Worm (Caenorhabditis elegans) whole organism, young adult: ENCODE data around the gene F41H10.1.

Experiments
- B0019.2 ChIP-seq: fragments of 200-800 bp; sonication (Bioruptor generic); conservative IDR thresholded peaks from 2 replicates; pipeline ENCODE4 v1.3.6; 2022; ENCODE audit warnings: missing genetic modification reagents, missing genetic modification characterization, missing compliant biosample characterization
- B0261.1 ChIP-seq: sonication (generic microtip); optimal IDR thresholded peaks from 2 replicates; lab custom pipeline; 2016; ENCODE audit warnings: mild to moderate bottlenecking, missing genetic modification characterization, moderate library complexity, missing compliant biosample characterization
- D2030.7 ChIP-seq: fragments of 200-800 bp; sonication (Bioruptor generic); IDR thresholded peaks from 2 replicates; pipeline ENCODE4 v1.3.6; 2022; ENCODE audit warnings: missing genetic modification reagents, missing genetic modification characterization, missing compliant biosample characterization
- F10E7.11 ChIP-seq: sonication (generic microtip); optimal IDR thresholded peaks from 2 replicates; lab custom pipeline; 2017; ENCODE audit warnings: mild to moderate bottlenecking, missing genetic modification characterization, moderate library complexity, missing compliant biosample characterization
- F23B12.7 ChIP-seq: sonication (generic microtip); optimal IDR thresholded peaks from 2 replicates; lab custom pipeline; 2017; ENCODE audit warnings: missing genetic modification characterization, mild to moderate bottlenecking, missing compliant biosample characterization, antibody characterized with exemption, moderate library complexity; ENCODE audit not compliant: insufficient read depth
- F39B2.1 ChIP-seq: fragments of 200-800 bp; sonication (Bioruptor generic); IDR thresholded peaks from 2 replicates; pipeline ENCODE4 v1.3.6; 2022; ENCODE audit warnings: missing genetic modification reagents, missing genetic modification characterization, missing compliant biosample characterization
- F52B5.7 ChIP-seq: sonication (generic microtip); optimal IDR thresholded peaks from 2 replicates; lab custom pipeline; 2016; ENCODE audit warnings: mild to moderate bottlenecking, missing genetic modification characterization, missing compliant biosample characterization
- F55B11.4 ChIP-seq: sonication (generic microtip); optimal IDR thresholded peaks from 2 replicates; lab custom pipeline; 2016; ENCODE audit warnings: missing compliant biosample characterization, missing genetic modification characterization, borderline replicate concordance; ENCODE audit not compliant: insufficient read depth
- F57A8.1 ChIP-seq: fragments of 200-800 bp; sonication (Bioruptor generic); optimal IDR thresholded peaks from 2 replicates; lab custom pipeline; 2018; ENCODE audit warnings: mild to moderate bottlenecking, missing genetic modification characterization, moderate library complexity, missing compliant biosample characterization
- K11D2.4 ChIP-seq: fragments of 200-800 bp; sonication (Bioruptor generic); IDR thresholded peaks from 2 replicates; pipeline ENCODE4 v1.3.6; 2022; ENCODE audit warnings: missing genetic modification reagents, missing genetic modification characterization, missing compliant biosample characterization
- T07F8.4 ChIP-seq: sonication (generic microtip); optimal IDR thresholded peaks from 2 replicates; lab custom pipeline; 2016; ENCODE audit warnings: mild to moderate bottlenecking, missing genetic modification characterization, moderate library complexity, missing compliant biosample characterization
- T26A5.8 ChIP-seq: sonication (generic microtip); optimal IDR thresholded peaks from 2 replicates; lab custom pipeline; 2016; ENCODE audit warnings: missing genetic modification characterization, missing compliant biosample characterization
- Y53G8AR.9 ChIP-seq: fragments of 200-800 bp; sonication (Bioruptor generic); conservative IDR thresholded peaks from 2 replicates; pipeline ENCODE4 v1.3.6; 2022; ENCODE audit warnings: missing genetic modification reagents, missing genetic modification characterization, missing compliant biosample characterization
- Y95B8A.8 ChIP-seq: fragments of 200-800 bp; sonication (Bioruptor generic); IDR thresholded peaks from 2 replicates; pipeline ENCODE4 v1.3.6; 2022; ENCODE audit warnings: missing genetic modification reagents, missing genetic modification characterization, missing compliant biosample characterization
- ama-1 ChIP-seq, 3 experiments: fragments of 150-350 bp in 1 of 3; sonication (generic microtip) in 2 of 3; optimal IDR thresholded peaks; 2 replicates each; lab custom pipeline; 2014 to 2018; ENCODE audit warnings: missing biosample characterization in 2 of 3, missing genetic modification characterization in 2 of 3, missing genetic modification reagents in 2 of 3
- atf-7 ChIP-seq: sonication (generic microtip); optimal IDR thresholded peaks from 2 replicates; lab custom pipeline; 2017; ENCODE audit warnings: mild to moderate bottlenecking, missing genetic modification characterization, missing compliant biosample characterization
- attf-6 ChIP-seq: fragments of 200-800 bp; sonication (Bioruptor generic); IDR thresholded peaks from 2 replicates; pipeline ENCODE4 v1.3.6; 2022; ENCODE audit warnings: missing genetic modification reagents, missing genetic modification characterization, missing compliant biosample characterization
- cebp-1 ChIP-seq, 2 experiments: fragments of 200-800 bp in 1 of 2; sonication (Bioruptor generic) in 1 of 2; sonication (generic microtip) in 1 of 2; IDR thresholded peaks in 1 of 2; optimal IDR thresholded peaks in 1 of 2; 2 replicates each; pipeline versions ENCODE4 v1.3.6 to Lab custom; 2017 to 2022; ENCODE audit warnings: missing compliant biosample characterization in 2 of 2, missing genetic modification characterization in 2 of 2, mild to moderate bottlenecking in 1 of 2, missing genetic modification reagents in 1 of 2, moderate library complexity in 1 of 2
- ceh-79 ChIP-seq: sonication (generic microtip); optimal IDR thresholded peaks from 2 replicates; lab custom pipeline; 2017; ENCODE audit warnings: mild to moderate bottlenecking, missing genetic modification characterization, missing compliant biosample characterization
- die-1 ChIP-seq: sonication (generic microtip); optimal IDR thresholded peaks from 2 replicates; lab custom pipeline; 2016; ENCODE audit warnings: missing genotype, mild to moderate bottlenecking, missing genetic modification characterization, missing compliant biosample characterization
- egl-18 ChIP-seq: fragments of 200-800 bp; sonication (Bioruptor generic); IDR thresholded peaks from 2 replicates; pipeline ENCODE4 v1.3.6; 2022; ENCODE audit warnings: missing genetic modification reagents, missing genetic modification characterization, missing compliant biosample characterization
- egrh-3 ChIP-seq: fragments of 200-800 bp; sonication (Bioruptor generic); IDR thresholded peaks from 2 replicates; pipeline ENCODE4 v1.3.6; 2022; ENCODE audit warnings: missing genetic modification reagents, missing genetic modification characterization, missing compliant biosample characterization
- him-1 ChIP-seq: sonication (generic microtip); optimal IDR thresholded peaks from 2 replicates; lab custom pipeline; 2016; ENCODE audit warnings: missing genotype, missing genetic modification reagents, missing genetic modification characterization, missing compliant biosample characterization
- hlh-12 ChIP-seq: sonication (generic microtip); optimal IDR thresholded peaks from 2 replicates; lab custom pipeline; 2016; ENCODE audit warnings: missing genetic modification characterization, missing compliant biosample characterization
- hrde-1 ChIP-seq: sonication (generic microtip); optimal IDR thresholded peaks from 2 replicates; lab custom pipeline; 2016; ENCODE audit warnings: missing genetic modification characterization, mild to moderate bottlenecking, missing compliant biosample characterization, moderate library complexity, missing genotype, missing genetic modification reagents, borderline replicate concordance
- lin-35 ChIP-seq, 3 experiments: fragments of 150-350 bp in 2 of 3; sonication (generic microtip) in 1 of 3; optimal IDR thresholded peaks; 2 replicates each; lab custom pipeline; 2014 to 2018; ENCODE audit warnings: missing biosample characterization in 3 of 3, missing genetic modification characterization in 3 of 3, missing genetic modification reagents in 3 of 3
- lin-54 ChIP-seq: fragments of 200-800 bp; sonication (Bioruptor generic); optimal IDR thresholded peaks from 2 replicates; lab custom pipeline; 2018; ENCODE audit warnings: mild to moderate bottlenecking, missing genetic modification characterization, missing compliant biosample characterization
- madf-3 ChIP-seq: fragments of 200-800 bp; sonication (Bioruptor generic); IDR thresholded peaks from 2 replicates; pipeline ENCODE4 v1.3.6; 2022; ENCODE audit warnings: missing genetic modification reagents, missing genetic modification characterization, missing compliant biosample characterization
- madf-6 ChIP-seq: fragments of 200-800 bp; sonication (Bioruptor generic); IDR thresholded peaks from 2 replicates; pipeline ENCODE4 v1.3.6; 2022; ENCODE audit warnings: missing genetic modification reagents, missing genetic modification characterization, missing compliant biosample characterization
- mes-4 ChIP-seq: sonication (generic microtip); optimal IDR thresholded peaks from 2 replicates; lab custom pipeline; 2016; ENCODE audit warnings: missing genotype, missing genetic modification characterization, missing compliant biosample characterization
- nfyb-1 ChIP-seq: fragments of 200-800 bp; sonication (Bioruptor generic); IDR thresholded peaks from 2 replicates; pipeline ENCODE4 v1.3.6; 2022; ENCODE audit warnings: missing genetic modification reagents, missing genetic modification characterization, missing compliant biosample characterization
- nhr-80 ChIP-seq: sonication (generic microtip); optimal IDR thresholded peaks from 2 replicates; lab custom pipeline; 2016; ENCODE audit warnings: missing genetic modification characterization, missing compliant biosample characterization
- nhr-90 ChIP-seq: sonication (generic microtip); optimal IDR thresholded peaks from 2 replicates; lab custom pipeline; 2016; ENCODE audit warnings: missing genotype, mild to moderate bottlenecking, missing genetic modification characterization, missing compliant biosample characterization
- pbrm-1 ChIP-seq: fragments of 200-800 bp; sonication (Bioruptor generic); IDR thresholded peaks from 2 replicates; pipeline ENCODE4 v1.3.6; 2022; ENCODE audit warnings: missing genetic modification reagents, missing genetic modification characterization, missing compliant biosample characterization
- rpc-1 ChIP-seq, 2 experiments: fragments of 150-350 bp in 1 of 2; sonication (generic microtip) in 1 of 2; optimal IDR thresholded peaks; 2 replicates each; lab custom pipeline; 2014 to 2018; ENCODE audit warnings: missing biosample characterization in 1 of 2, missing genetic modification characterization in 1 of 2, missing genetic modification reagents in 1 of 2, missing genotype in 1 of 2
- sea-2 ChIP-seq: fragments of 200-800 bp; sonication (Bioruptor generic); IDR thresholded peaks from 2 replicates; pipeline ENCODE4 v1.3.6; 2022; ENCODE audit warnings: missing genetic modification characterization, missing compliant biosample characterization
- snpc-1.1 ChIP-seq: sonication (generic microtip); optimal IDR thresholded peaks from 2 replicates; lab custom pipeline; 2017; ENCODE audit warnings: missing genetic modification characterization, mild to moderate bottlenecking, missing compliant biosample characterization, antibody characterized with exemption, moderate library complexity, missing genotype, missing genetic modification reagents; ENCODE audit not compliant: insufficient read depth
- snpc-1.3 ChIP-seq: sonication (generic microtip); optimal IDR thresholded peaks from 2 replicates; lab custom pipeline; 2017; ENCODE audit warnings: missing genetic modification characterization, mild to moderate bottlenecking, missing compliant biosample characterization, antibody characterized with exemption, moderate library complexity, missing genotype, missing genetic modification reagents; ENCODE audit not compliant: insufficient read depth
- snpc-3.4 ChIP-seq: sonication (generic microtip); optimal IDR thresholded peaks from 2 replicates; lab custom pipeline; 2017; ENCODE audit warnings: missing genetic modification characterization, mild to moderate bottlenecking, missing compliant biosample characterization, antibody characterized with exemption, moderate library complexity, missing genotype, missing genetic modification reagents
- snpc-4 ChIP-seq, 5 experiments: fragments of 150-350 bp in 1 of 5; sonication (generic microtip) in 4 of 5; optimal IDR thresholded peaks; 2 replicates each; lab custom pipeline; 2014 to 2018; ENCODE audit warnings: missing genetic modification characterization in 5 of 5, missing biosample characterization in 3 of 5, antibody characterized with exemption in 2 of 5, mild to moderate bottlenecking in 2 of 5, missing compliant biosample characterization in 2 of 5, missing genotype in 2 of 5, moderate library complexity in 2 of 5, missing genetic modification reagents in 1 of 5
- ztf-18 ChIP-seq: sonication (generic microtip); optimal IDR thresholded peaks from 2 replicates; lab custom pipeline; 2016; ENCODE audit warnings: missing genotype, mild to moderate bottlenecking, missing genetic modification characterization, missing compliant biosample characterization

The F41H10.1 gene

DNA sequence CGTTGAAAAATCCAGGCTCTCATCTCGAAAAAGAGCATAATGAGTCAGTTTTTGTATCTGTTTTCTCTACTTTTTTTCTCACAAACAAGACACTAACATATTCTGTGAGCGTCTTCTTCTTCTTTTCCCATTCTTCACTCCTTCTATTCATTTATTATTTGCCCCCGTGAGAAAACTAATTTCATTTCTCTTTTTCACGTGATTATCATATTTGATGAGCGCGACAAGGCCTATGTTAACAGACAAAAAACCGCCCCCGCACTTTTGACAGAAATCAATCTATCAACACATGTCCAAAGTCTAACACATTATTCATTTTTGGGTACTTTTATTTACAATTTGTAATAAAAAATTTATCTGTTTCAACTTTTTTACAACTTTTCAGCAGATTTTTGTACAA, 45.1 kb upstream of the F41H10.1 start:
- no peak for TF ChIP-seq ceh-79 (tag; lab: Kevin White, UChicago)
- TF ChIP-seq mes-4: no peak
- TF ChIP-seq F55B11.4 (tag; lab: Kevin White, UChicago): no peak
- TF ChIP-seq F10E7.11 (tag; lab: Kevin White, UChicago): no peak
- no peak for TF ChIP-seq B0019.2 (GFP tag; lab: Robert Waterston, UW)
- TF ChIP-seq F57A8.1: no peak
- TF ChIP-seq lin-35 (GFP tag; optimal IDR thresholded peaks at IDR 0.05; lab: Kevin White, UChicago): no peak
- no peak for TF ChIP-seq T26A5.8 (tag; lab: Kevin White, UChicago)
- no peak for TF ChIP-seq F39B2.1 (GFP tag; lab: Robert Waterston, UW)
- TF ChIP-seq K11D2.4: no peak
- TF ChIP-seq, all 124 proteins: peak for 0

DNA sequence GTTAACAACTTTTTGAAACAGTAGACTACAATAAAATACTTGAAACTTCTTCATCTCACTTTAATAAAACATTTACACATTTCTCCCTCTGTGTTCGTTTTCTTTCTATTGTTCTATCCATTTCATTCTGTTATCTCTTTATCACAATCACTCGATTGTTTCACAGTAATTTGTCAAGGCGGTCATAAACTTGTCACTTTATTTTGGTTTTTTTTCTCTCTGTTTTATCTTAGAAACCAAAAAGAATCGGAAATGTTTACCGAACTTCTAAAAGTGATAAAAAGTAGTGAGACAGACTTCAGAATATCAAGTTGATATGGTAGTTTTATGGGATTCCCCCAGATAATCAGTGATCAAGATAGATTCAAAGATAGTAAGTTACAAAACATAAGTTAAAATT, 43.5 kb upstream of the F41H10.1 start, which contains the start of gene Y4C6B.2:
Gene Y4C6B.2, plus strand, starts transcription at position 320 of the 400 bp plus-strand sequence.
- TF ChIP-seq B0261.1 (tag; lab: Kevin White, UChicago): no peak
- TF ChIP-seq nhr-90 (tag; lab: Kevin White, UChicago): no peak

DNA sequence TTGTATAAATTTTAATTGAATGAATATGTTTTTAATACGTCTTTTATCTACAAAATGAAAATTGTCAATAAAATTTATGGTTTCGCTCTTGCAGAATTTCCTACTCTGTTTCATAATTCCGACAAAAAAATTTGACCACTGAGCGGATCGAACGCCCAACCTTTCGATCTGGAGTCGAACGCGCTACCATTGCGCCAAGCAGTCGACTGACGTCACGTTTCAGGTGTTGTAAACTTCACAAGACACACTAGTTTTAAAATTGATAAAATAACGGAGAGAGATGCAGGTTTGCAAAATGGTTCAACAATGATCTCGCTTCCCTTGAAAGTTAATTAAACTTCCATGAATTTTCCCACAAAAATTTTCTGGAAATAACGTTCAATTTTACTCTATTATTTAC, 38.5 kb upstream of the F41H10.1 start:
- peak; percentile 0 for TF ChIP-seq atf-7 (tag; lab: Kevin White, UChicago)
- peak; percentile 87 for TF ChIP-seq snpc-1.1 (tag; lab: Kevin White, UChicago)
- TF ChIP-seq attf-6 (GFP tag; lab: Robert Waterston, UW): peak; percentile 46; the same call in 1 of the 2 replicates
- TF ChIP-seq B0261.1 (tag; lab: Kevin White, UChicago): peak; percentile 68
- no peak for TF ChIP-seq B0019.2 (GFP tag; lab: Robert Waterston, UW)
- no peak for TF ChIP-seq sea-2 (GFP tag; lab: Robert Waterston, UW)
- peak; percentile 55 for TF ChIP-seq rpc-1 (optimal IDR thresholded peaks at IDR 0.05; lab: Kevin White, UChicago)
- peak; percentile 79 for TF ChIP-seq rpc-1 (tag; optimal IDR thresholded peaks at IDR 0.05; lab: Kevin White, UChicago)
- peak; percentile 47 for TF ChIP-seq die-1
- TF ChIP-seq Y95B8A.8 (GFP tag; lab: Robert Waterston, UW): 0 out of 2 replicates have a peak, but pooled peaks have one; percentile 24
- TF ChIP-seq snpc-1.3: peak; percentile 36
- TF ChIP-seq hrde-1 (tag; lab: Kevin White, UChicago): no peak
- TF ChIP-seq egrh-3: no peak
- no peak for TF ChIP-seq egl-18 (GFP tag; lab: Robert Waterston, UW)
- TF ChIP-seq T07F8.4 (tag; lab: Kevin White, UChicago): no peak
- TF ChIP-seq ama-1 (optimal IDR thresholded peaks at IDR 0.05; lab: Kevin White, UChicago): no peak
- TF ChIP-seq ama-1 (GFP tag; optimal IDR thresholded peaks at IDR 0.05; lab: Kevin White, UChicago): no peak
- 0 out of 2 replicates have a peak, but pooled peaks have one; percentile 36 for TF ChIP-seq nfyb-1 (GFP tag; lab: Robert Waterston, UW)
- peak; percentile 21 for TF ChIP-seq nhr-80
- peak; percentile 30 for TF ChIP-seq ztf-18
- TF ChIP-seq hlh-12 (tag; lab: Kevin White, UChicago): no peak
- TF ChIP-seq him-1 (tag; lab: Kevin White, UChicago): peak; percentile 42
- peak; percentile 83 for TF ChIP-seq snpc-4 (GFP tag; optimal IDR thresholded peaks at IDR 0.05; lab: Kevin White, UChicago)
- peak; percentile 71 to 93 (median 90) for TF ChIP-seq snpc-4 (tag; optimal IDR thresholded peaks at IDR 0.05; lab: Kevin White, UChicago)
- TF ChIP-seq F52B5.7: no peak
- TF ChIP-seq Y53G8AR.9 (GFP tag; lab: Robert Waterston, UW): no peak
- 0 out of 2 replicates have a peak, but pooled peaks have one; percentile 53 for TF ChIP-seq pbrm-1 (GFP tag; lab: Robert Waterston, UW)
- TF ChIP-seq madf-3 (GFP tag; lab: Robert Waterston, UW): no peak
- peak; percentile 45; the same call in 1 of the 2 replicates for TF ChIP-seq D2030.7 (GFP tag; lab: Robert Waterston, UW)
- TF ChIP-seq lin-35 (GFP tag; optimal IDR thresholded peaks at IDR 0.05; lab: Kevin White, UChicago): no peak
- TF ChIP-seq lin-54: peak; percentile 41
- TF ChIP-seq F23B12.7 (tag; lab: Kevin White, UChicago): peak; percentile 45
- TF ChIP-seq madf-6 (GFP tag; lab: Robert Waterston, UW): no peak
- no peak for TF ChIP-seq snpc-3.4
- TF ChIP-seq cebp-1 (GFP tag; IDR thresholded peaks at IDR 0.05; lab: Robert Waterston, UW): no peak
- TF ChIP-seq cebp-1 (tag; optimal IDR thresholded peaks at IDR 0.05; lab: Kevin White, UChicago): no peak
